Worm (Caenorhabditis elegans) whole organism, L1 larva: ENCODE results near the gene msp-49.

Experiments used
- Y116A8C.19 ChIP-seq: sonication (generic microtip); optimal IDR thresholded peaks from 2 replicates; lab custom pipeline; 2016; ENCODE audit warnings: missing compliant biosample characterization, missing genetic modification characterization, borderline replicate concordance
- aly-2 ChIP-seq: fragments of 150-350 bp; optimal IDR thresholded peaks from 2 replicates; lab custom pipeline; 2014; ENCODE audit warnings: missing biosample characterization, missing genetic modification characterization
- dsc-1 ChIP-seq: sonication (generic microtip); optimal IDR thresholded peaks from 2 replicates; lab custom pipeline; 2016; ENCODE audit warnings: mild to moderate bottlenecking, missing genetic modification characterization, missing compliant biosample characterization
- lin-13 ChIP-seq: fragments of 150-350 bp; optimal IDR thresholded peaks from 2 replicates; lab custom pipeline; 2014; ENCODE audit warnings: missing biosample characterization, missing genetic modification reagents, missing genetic modification characterization
- lin-39 ChIP-seq: fragments of 150-350 bp; optimal IDR thresholded peaks from 2 replicates; lab custom pipeline; 2014; ENCODE audit warnings: missing biosample characterization, missing genetic modification reagents, missing genetic modification characterization
- nhr-76 ChIP-seq: sonication (generic microtip); optimal IDR thresholded peaks from 2 replicates; lab custom pipeline; 2017; ENCODE audit warnings: missing biosample characterization, missing genetic modification characterization
- snpc-4 ChIP-seq: fragments of 150-350 bp; optimal IDR thresholded peaks from 2 replicates; lab custom pipeline; 2014; ENCODE audit warnings: missing biosample characterization, missing genetic modification characterization

ce11 chrII:5177902-5178301 lies 16.3 kb upstream of the msp-49 start, which contains the start of gene C27D6.12:
- TF ChIP-seq aly-2 = no peak
- TF ChIP-seq Y116A8C.19 = no peak
- no peak for TF ChIP-seq snpc-4 (tag; lab: Kevin White, UChicago)
- no peak for TF ChIP-seq lin-13 (GFP tag; lab: Kevin White, UChicago)
- TF ChIP-seq dsc-1 (tag; lab: Kevin White, UChicago) = no peak
- no peak for TF ChIP-seq lin-39 (tag; lab: Kevin White, UChicago)
- TF ChIP-seq nhr-76 (tag; lab: Kevin White, UChicago) = no peak
